Worm (Caenorhabditis elegans) whole organism, mixed stage, embryonic: ENCODE measurements around the gene B0457.4.

Experiments
- blmp-1 ChIP-seq: fragments of 150-350 bp; optimal IDR thresholded peaks from 2 replicates; lab custom pipeline; 2014; ENCODE audit warnings: missing biosample characterization, missing genetic modification characterization
- ceh-39 ChIP-seq: fragments of 150-350 bp; optimal IDR thresholded peaks from 2 replicates; lab custom pipeline; 2014; ENCODE audit warnings: missing biosample characterization, missing genetic modification characterization
- ceh-43 ChIP-seq: fragments of 200-800 bp; sonication (Bioruptor generic); optimal IDR thresholded peaks from 2 replicates; lab custom pipeline; 2018; ENCODE audit warnings: mild to moderate bottlenecking, missing genetic modification characterization, moderate library complexity, missing compliant biosample characterization
- ceh-83 ChIP-seq: fragments of 200-800 bp; sonication (Bioruptor generic); optimal IDR thresholded peaks from 2 replicates; lab custom pipeline; 2018; ENCODE audit warnings: mild to moderate bottlenecking, missing genetic modification characterization, missing compliant biosample characterization
- ces-1 ChIP-seq: fragments of 150-350 bp; optimal IDR thresholded peaks from 2 replicates; lab custom pipeline; 2014; ENCODE audit warnings: missing biosample characterization, missing genetic modification reagents, missing genetic modification characterization
- drap-1 ChIP-seq: fragments of 200-800 bp; sonication (Bioruptor generic); optimal IDR thresholded peaks from 3 replicates; lab custom pipeline; 2018; ENCODE audit warnings: mild to moderate bottlenecking, missing genetic modification characterization, missing compliant biosample characterization
- elt-1 ChIP-seq: sonication (generic microtip); optimal IDR thresholded peaks from 2 replicates; lab custom pipeline; 2017; ENCODE audit warnings: missing genetic modification characterization, mild to moderate bottlenecking, missing compliant biosample characterization, antibody characterized with exemption, moderate library complexity, borderline replicate concordance; ENCODE audit not compliant: insufficient read depth
- elt-3 ChIP-seq: fragments of 150-350 bp; optimal IDR thresholded peaks from 2 replicates; lab custom pipeline; 2014; ENCODE audit warnings: missing biosample characterization, missing genetic modification characterization
- flh-1 ChIP-seq: fragments of 200-800 bp; sonication (Bioruptor generic); optimal IDR thresholded peaks from 2 replicates; lab custom pipeline; 2018; ENCODE audit warnings: mild to moderate bottlenecking, missing genetic modification characterization, moderate library complexity, missing compliant biosample characterization
- ham-2 ChIP-seq: fragments of 200-800 bp; sonication (Bioruptor generic); optimal IDR thresholded peaks from 2 replicates; lab custom pipeline; 2018; ENCODE audit warnings: mild to moderate bottlenecking, missing genetic modification characterization, missing compliant biosample characterization
- hlh-1 ChIP-seq: fragments of 150-350 bp; optimal IDR thresholded peaks from 2 replicates; lab custom pipeline; 2014; ENCODE audit warnings: missing biosample characterization, missing genetic modification reagents, missing genetic modification characterization
- lsy-2 ChIP-seq: fragments of 150-350 bp; optimal IDR thresholded peaks from 2 replicates; lab custom pipeline; 2014; ENCODE audit warnings: missing biosample characterization, missing genetic modification characterization
- mep-1 ChIP-seq: fragments of 150-350 bp; optimal IDR thresholded peaks from 2 replicates; lab custom pipeline; 2017; ENCODE audit warnings: missing biosample characterization, missing genetic modification reagents, missing genetic modification characterization, inconsistent platforms
- mls-2 ChIP-seq: sonication (generic microtip); optimal IDR thresholded peaks from 2 replicates; lab custom pipeline; 2016; ENCODE audit warnings: mild to moderate bottlenecking, missing genetic modification characterization, moderate library complexity, missing compliant biosample characterization
- nhr-12 ChIP-seq: fragments of 150-350 bp; optimal IDR thresholded peaks from 2 replicates; lab custom pipeline; 2014; ENCODE audit warnings: missing biosample characterization, missing genetic modification characterization
- nhr-237 ChIP-seq: fragments of 150-350 bp; optimal IDR thresholded peaks from 2 replicates; lab custom pipeline; 2014; ENCODE audit warnings: missing biosample characterization, missing genetic modification characterization
- nhr-28 ChIP-seq: fragments of 150-350 bp; optimal IDR thresholded peaks from 2 replicates; lab custom pipeline; 2014; ENCODE audit warnings: missing biosample characterization, missing genetic modification characterization
- nhr-76 ChIP-seq: sonication (generic microtip); optimal IDR thresholded peaks from 2 replicates; lab custom pipeline; 2017; ENCODE audit warnings: missing biosample characterization, missing genetic modification characterization
- pha-4 ChIP-seq: fragments of 150-350 bp; optimal IDR thresholded peaks from 2 replicates; lab custom pipeline; 2018; ENCODE audit warnings: missing biosample characterization, missing genetic modification reagents, missing genetic modification characterization
- sem-2 ChIP-seq: fragments of 200-800 bp; sonication (Bioruptor generic); optimal IDR thresholded peaks from 2 replicates; lab custom pipeline; 2018; ENCODE audit warnings: mild to moderate bottlenecking, missing genetic modification characterization, missing compliant biosample characterization
- sptf-1 ChIP-seq: sonication (generic microtip); optimal IDR thresholded peaks from 2 replicates; lab custom pipeline; 2017; ENCODE audit warnings: mild to moderate bottlenecking, missing genetic modification characterization, moderate library complexity, missing compliant biosample characterization
- tbx-8 ChIP-seq: fragments of 200-800 bp; sonication (Bioruptor generic); optimal IDR thresholded peaks from 2 replicates; lab custom pipeline; 2018; ENCODE audit warnings: mild to moderate bottlenecking, missing genetic modification characterization, moderate library complexity, missing compliant biosample characterization
- unc-120 ChIP-seq: sonication (generic microtip); optimal IDR thresholded peaks from 2 replicates; lab custom pipeline; 2017; ENCODE audit warnings: missing genetic modification characterization, missing compliant biosample characterization; ENCODE audit not compliant: poor library complexity, severe bottlenecking
- unc-39 ChIP-seq: fragments of 150-350 bp; optimal IDR thresholded peaks from 2 replicates; lab custom pipeline; 2014; ENCODE audit warnings: missing biosample characterization, missing genetic modification characterization
- unc-62 ChIP-seq: fragments of 150-350 bp; optimal IDR thresholded peaks from 2 replicates; lab custom pipeline; 2014; ENCODE audit warnings: missing biosample characterization, missing genetic modification reagents, missing genetic modification characterization
- zip-8 ChIP-seq: fragments of 150-350 bp; optimal IDR thresholded peaks from 2 replicates; lab custom pipeline; 2014; ENCODE audit warnings: missing biosample characterization, missing genetic modification characterization
- ztf-11 ChIP-seq: fragments of 150-350 bp; optimal IDR thresholded peaks from 2 replicates; lab custom pipeline; 2014; ENCODE audit warnings: missing biosample characterization, missing genetic modification characterization

B0457.4 gene

DNA sequence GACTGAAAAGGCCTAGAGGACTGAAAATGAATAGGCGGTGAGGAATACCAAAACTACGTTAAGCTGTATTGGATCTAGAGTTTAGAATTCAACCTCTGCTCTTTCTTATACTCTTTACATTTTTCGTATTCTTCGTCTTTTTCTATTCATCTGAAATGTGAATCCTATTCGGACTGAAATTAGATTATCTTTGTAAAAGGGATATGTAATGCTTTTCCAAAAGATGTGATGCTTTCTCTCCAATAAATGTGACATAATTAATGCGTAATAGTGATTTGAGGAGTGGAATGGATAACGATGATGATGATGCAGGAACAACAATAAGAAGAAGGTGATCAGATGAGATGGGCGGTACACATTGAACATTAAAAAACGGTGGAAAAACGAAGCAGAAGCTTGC lies 36.8 kb upstream of the B0457.4 start:
- TF ChIP-seq mls-2 (tag; lab: Kevin White, UChicago) (no peak), ces-1 (peak; percentile 52)

DNA sequence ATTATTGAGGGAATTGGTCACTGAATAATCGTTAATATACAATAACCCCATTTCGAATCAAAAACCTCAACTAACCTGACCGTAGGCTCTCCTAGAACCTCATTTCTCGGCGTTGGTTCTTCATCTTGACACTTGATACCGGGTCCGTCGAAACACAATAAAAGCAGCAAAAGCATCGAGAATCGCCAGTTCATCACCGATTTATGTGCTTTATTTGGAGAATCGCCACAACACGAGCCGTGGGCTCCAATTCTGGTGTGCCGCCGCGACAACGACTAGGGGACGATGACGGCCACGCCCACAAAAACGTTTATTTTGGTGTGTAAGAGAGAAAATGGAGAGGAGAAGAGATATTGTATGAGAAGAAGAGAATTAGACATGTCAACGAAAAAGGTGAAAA lies 35.6 kb upstream of the B0457.4 start, which contains the start of gene cutl-15:
Gene cutl-15, minus strand, starts transcription at position 298 of the 400 bp plus-strand sequence.
- no peak for TF ChIP-seq nhr-76 (tag; lab: Kevin White, UChicago)
- TF ChIP-seq drap-1: no peak

DNA sequence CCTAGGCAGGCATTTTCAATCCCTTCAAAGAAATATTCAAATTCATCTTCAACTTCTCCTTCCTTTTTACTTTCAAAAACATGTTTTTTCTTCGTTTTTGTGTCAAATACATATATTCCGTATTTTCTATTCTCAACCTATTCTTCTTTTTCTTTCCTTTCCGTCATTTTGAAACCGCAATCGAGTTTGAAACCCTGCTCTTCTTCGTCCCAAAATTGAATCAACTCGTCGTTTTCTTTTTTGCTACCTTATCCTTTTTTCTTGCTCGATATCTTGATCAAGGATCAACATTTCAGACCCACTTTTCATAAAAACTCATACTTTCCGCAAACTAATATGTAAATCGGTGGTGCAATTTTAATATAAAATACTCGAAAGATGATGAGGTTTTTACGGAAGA lies 33.3 kb upstream of the B0457.4 start:
- TF ChIP-seq ces-1 (peak; percentile 72), nhr-76 (tag; lab: Kevin White, UChicago) (no peak)

DNA sequence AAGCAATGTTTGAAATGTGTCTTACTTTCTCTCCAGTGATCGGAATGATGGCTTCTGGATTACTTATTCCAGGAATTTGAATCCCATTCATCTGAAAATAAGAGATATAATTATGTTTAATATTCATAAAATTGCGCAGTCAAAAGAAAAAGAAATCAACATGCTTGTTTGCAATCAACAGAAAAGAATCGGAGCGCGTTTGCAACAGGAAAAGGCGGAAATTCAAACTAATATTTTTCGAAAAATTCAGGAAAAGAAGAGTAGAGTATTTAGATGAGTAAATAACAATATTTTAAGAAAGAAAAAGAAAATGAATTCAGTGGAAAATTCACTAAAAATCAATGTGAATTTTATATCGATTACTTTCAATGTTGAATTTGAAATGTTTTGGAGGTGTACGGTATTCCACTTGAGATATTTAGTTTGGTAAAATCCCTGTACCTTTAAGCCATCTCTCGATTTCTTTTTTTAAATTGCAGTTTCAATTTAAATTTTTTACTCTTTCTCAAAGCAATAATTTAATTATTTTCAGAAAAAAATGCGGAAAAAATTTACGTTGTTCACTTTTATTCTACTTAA lies 28.6 kb upstream of the B0457.4 start, which contains the start of the genes set-17 and T21B10.4:
Gene set-17, minus strand, starts transcription at position 127 of the 579 bp plus-strand sequence.
Gene T21B10.4, plus strand, starts transcription at position 533 of the 579 bp plus-strand sequence.
- TF ChIP-seq elt-1 (peak; percentile 72), pha-4 (tag; lab: Kevin White, UChicago) (peak; percentile 17), sem-2 (GFP tag; lab: Kevin White, UChicago) (no peak), lsy-2 (tag; lab: Kevin White, UChicago) (peak; percentile 29)
- TF ChIP-seq, all 35 proteins: peak for 3

DNA sequence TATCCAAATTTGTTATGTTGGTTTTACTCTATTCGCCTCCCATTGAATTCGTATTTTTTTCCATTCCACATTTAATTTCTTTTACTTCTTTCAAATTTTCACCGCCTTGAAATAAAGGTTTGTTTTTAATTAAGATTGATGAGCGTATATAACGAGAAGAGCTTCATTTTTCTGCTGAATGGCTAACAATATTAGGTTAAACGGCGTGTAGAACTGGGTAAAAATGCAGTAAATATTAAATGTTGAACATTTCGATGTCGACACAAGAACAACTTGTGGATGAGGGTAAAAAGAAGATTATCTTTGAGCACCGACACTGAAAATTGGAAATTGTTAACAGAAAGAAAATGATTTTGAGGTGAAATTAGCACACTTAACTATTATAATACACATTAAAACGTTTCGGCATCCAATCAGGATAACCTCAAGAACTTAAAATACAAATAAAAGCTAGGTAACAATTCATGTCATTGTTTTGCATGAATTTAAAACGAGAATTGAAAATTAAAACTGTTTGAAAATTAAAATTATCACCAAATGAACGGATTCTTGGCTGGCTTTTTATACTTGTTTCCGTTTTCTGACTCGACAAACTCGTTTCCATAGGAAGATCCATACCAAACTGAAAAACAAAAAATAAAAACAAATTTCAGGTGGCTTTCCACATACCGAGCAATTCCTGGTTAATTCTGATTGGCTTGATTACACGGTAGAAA lies 27.2 kb upstream of the B0457.4 start:
- TF ChIP-seq elt-1 (no peak), ham-2 (no peak), unc-39 (tag; lab: Kevin White, UChicago) (no peak), mep-1 (tag; lab: Kevin White, UChicago) (no peak), pha-4 (tag; lab: Kevin White, UChicago) (no peak), ceh-83 (GFP tag; lab: Kevin White, UChicago) (no peak), ceh-43 (GFP tag; lab: Kevin White, UChicago) (no peak), elt-3 (tag; lab: Kevin White, UChicago) (no peak), sem-2 (GFP tag; lab: Kevin White, UChicago) (no peak), nhr-237 (no peak), sptf-1 (tag; lab: Kevin White, UChicago) (no peak), nhr-76 (tag; lab: Kevin White, UChicago) (no peak), ceh-39 (tag; lab: Kevin White, UChicago) (no peak), unc-120 (no peak), nhr-12 (tag; lab: Kevin White, UChicago) (no peak), tbx-8 (no peak), ztf-11 (tag; lab: Kevin White, UChicago) (no peak), zip-8 (tag; lab: Kevin White, UChicago) (no peak), nhr-28 (tag; lab: Kevin White, UChicago) (no peak), ces-1 (no peak)

DNA sequence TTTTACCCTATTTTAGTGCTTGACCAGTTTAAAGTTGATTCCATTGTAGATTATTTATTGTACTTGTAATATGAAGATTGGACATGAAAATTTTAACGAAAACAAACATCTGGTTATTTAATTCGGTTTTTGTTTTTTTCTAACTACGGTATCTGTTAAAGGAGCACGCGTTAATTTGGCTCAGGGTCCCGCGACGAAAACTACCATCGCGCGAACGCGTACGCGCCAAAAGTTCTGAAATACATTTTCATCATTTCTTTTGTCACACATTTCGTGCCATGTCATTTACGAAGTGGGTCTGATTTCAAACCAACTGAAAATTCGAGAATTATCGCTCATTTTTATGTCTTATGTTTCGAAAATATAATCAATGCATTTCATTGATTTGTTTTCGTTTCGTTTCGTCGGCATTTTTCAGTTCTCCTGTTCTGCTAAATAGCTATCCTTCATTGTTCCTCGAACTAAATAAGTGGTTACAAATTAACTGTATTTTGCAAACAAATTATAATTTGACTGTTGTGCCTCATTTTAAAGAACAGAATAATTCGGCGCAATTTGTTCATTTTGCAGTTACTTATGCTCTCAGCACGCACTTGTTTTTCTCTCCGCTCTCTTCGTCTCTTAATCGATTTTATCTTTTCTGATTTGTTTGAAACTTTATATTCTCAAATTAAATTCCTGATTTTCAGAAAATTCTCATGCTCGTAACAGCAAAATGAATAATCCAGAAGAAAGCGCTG lies 22.0 kb upstream of the B0457.4 start, which contains the start of gene T21B10.3:
Gene T21B10.3, plus strand, starts transcription at position 690 of the 740 bp plus-strand sequence.
- TF ChIP-seq elt-1: no peak
- TF ChIP-seq unc-120: no peak
- TF ChIP-seq ztf-11 (tag; lab: Kevin White, UChicago): no peak
- TF ChIP-seq unc-62: no peak
- no peak for TF ChIP-seq lsy-2 (tag; lab: Kevin White, UChicago)
- TF ChIP-seq tbx-8: no peak
- TF ChIP-seq sem-2 (GFP tag; lab: Kevin White, UChicago): no peak
- no peak for TF ChIP-seq flh-1 (GFP tag; lab: Kevin White, UChicago)
- no peak for TF ChIP-seq nhr-237
- no peak for TF ChIP-seq hlh-1 (tag; lab: Kevin White, UChicago)
- TF ChIP-seq blmp-1 (tag; lab: Kevin White, UChicago): no peak
- no peak for TF ChIP-seq mls-2 (tag; lab: Kevin White, UChicago)
- TF ChIP-seq ces-1: no peak
- TF ChIP-seq drap-1: no peak
- TF ChIP-seq, all 35 proteins: peak for 0
